Fruit fly (Drosophila melanogaster) whole organism, embryonic: Measurements from ENCODE around the gene shd.

Experiments
- Atf3 ChIP-seq: fragments of 200-800 bp; sonication (Bioruptor generic); optimal IDR thresholded peaks from 3 replicates; lab custom pipeline; 2016; ENCODE audit warnings: missing biosample characterization, missing genetic modification characterization
- Atf6 ChIP-seq: fragments of 200-800 bp; sonication (Bioruptor generic); IDR thresholded peaks from 2 replicates; pipeline ENCODE4 v1.3.6; 2022; ENCODE audit warnings: missing biosample characterization, missing genetic modification characterization
- CG10267 ChIP-seq: fragments of 200-800 bp; sonication (Bioruptor generic); optimal IDR thresholded peaks from 2 replicates; lab custom pipeline; 2018; ENCODE audit warnings: missing biosample characterization, mild to moderate bottlenecking, missing genetic modification characterization, moderate library complexity
- CG10366 ChIP-seq: fragments of 200-800 bp; sonication (Bioruptor generic); IDR thresholded peaks from 2 replicates; pipeline ENCODE4 v1.3.6; 2022; ENCODE audit warnings: missing biosample characterization, missing genetic modification characterization
- CG10979 ChIP-seq: fragments of 200-800 bp; sonication (Bioruptor generic); optimal IDR thresholded peaks from 2 replicates; lab custom pipeline; 2018; ENCODE audit warnings: missing biosample characterization, mild to moderate bottlenecking, missing genetic modification characterization, moderate library complexity
- CG11723 ChIP-seq: fragments of 200-800 bp; sonication (Bioruptor generic); optimal IDR thresholded peaks from 2 replicates; lab custom pipeline; 2017; ENCODE audit warnings: missing biosample characterization, mild to moderate bottlenecking, missing genetic modification characterization
- CG12071 ChIP-seq: fragments of 200-800 bp; sonication (Bioruptor generic); optimal IDR thresholded peaks from 3 replicates; lab custom pipeline; 2018; ENCODE audit warnings: missing biosample characterization, mild to moderate bottlenecking, missing genetic modification characterization
- CG14965 ChIP-seq: fragments of 200-800 bp; sonication (Bioruptor generic); optimal IDR thresholded peaks from 2 replicates; lab custom pipeline; 2016; ENCODE audit warnings: missing biosample characterization, missing genetic modification characterization, borderline replicate concordance
- CG15601 ChIP-seq: fragments of 200-800 bp; sonication (Bioruptor generic); optimal IDR thresholded peaks from 3 replicates; lab custom pipeline; 2019; ENCODE audit warnings: missing biosample characterization, mild to moderate bottlenecking, missing genetic modification characterization, moderate library complexity
- CG15696 ChIP-seq: fragments of 200-800 bp; sonication (Bioruptor generic); optimal IDR thresholded peaks from 2 replicates; lab custom pipeline; 2019; ENCODE audit warnings: missing biosample characterization, mild to moderate bottlenecking, missing genetic modification characterization, moderate library complexity
- CG17912 ChIP-seq: fragments of 200-800 bp; sonication (Bioruptor generic); optimal IDR thresholded peaks from 2 replicates; lab custom pipeline; 2018; ENCODE audit warnings: missing biosample characterization, mild to moderate bottlenecking, missing genetic modification characterization
- CG18599 ChIP-seq: fragments of 200-800 bp; sonication (Bioruptor generic); optimal IDR thresholded peaks from 3 replicates; lab custom pipeline; 2017; ENCODE audit warnings: missing biosample characterization, missing genetic modification characterization, mild to moderate bottlenecking, moderate library complexity, missing genetic modification reagents
- CG2202 ChIP-seq: fragments of 200-800 bp; sonication (Bioruptor generic); optimal IDR thresholded peaks from 2 replicates; lab custom pipeline; 2018; ENCODE audit warnings: missing biosample characterization, mild to moderate bottlenecking, missing genetic modification characterization
- CG2889 ChIP-seq: fragments of 200-800 bp; sonication (Bioruptor generic); IDR thresholded peaks from 3 replicates; pipeline ENCODE4 v1.3.6; 2022; ENCODE audit warnings: missing biosample characterization, missing genetic modification characterization
- CG3281 ChIP-seq: fragments of 200-800 bp; sonication (Bioruptor generic); optimal IDR thresholded peaks from 3 replicates; lab custom pipeline; 2017; ENCODE audit warnings: missing biosample characterization, mild to moderate bottlenecking, missing genetic modification characterization
- CG4617 ChIP-seq: fragments of 200-800 bp; sonication (Bioruptor generic); optimal IDR thresholded peaks from 3 replicates; lab custom pipeline; 2016; ENCODE audit warnings: missing biosample characterization, missing genetic modification characterization, borderline replicate concordance
- CG5245 ChIP-seq: fragments of 200-800 bp; sonication (Bioruptor generic); optimal IDR thresholded peaks from 3 replicates; lab custom pipeline; 2016; ENCODE audit warnings: missing biosample characterization, missing genetic modification characterization
- CG9215 ChIP-seq: fragments of 200-800 bp; sonication (Bioruptor generic); IDR thresholded peaks from 2 replicates; pipeline ENCODE4 v1.3.6; 2022; ENCODE audit warnings: missing biosample characterization, missing genetic modification characterization
- CG9797 ChIP-seq: fragments of 200-800 bp; sonication (Bioruptor generic); optimal IDR thresholded peaks from 3 replicates; lab custom pipeline; 2018; ENCODE audit warnings: missing biosample characterization, mild to moderate bottlenecking, missing genetic modification characterization
- CoRest ChIP-seq: fragments of 200-800 bp; sonication (Bioruptor generic); optimal IDR thresholded peaks from 3 replicates; lab custom pipeline; 2018; ENCODE audit warnings: missing biosample characterization, mild to moderate bottlenecking, missing genetic modification characterization, moderate library complexity
- Dp ChIP-seq: fragments of 200-800 bp; sonication (Bioruptor generic); optimal IDR thresholded peaks from 2 replicates; lab custom pipeline; 2018; ENCODE audit warnings: missing biosample characterization, mild to moderate bottlenecking, missing genetic modification characterization, moderate library complexity
- HLH54F ChIP-seq: fragments of 200-800 bp; sonication (Bioruptor generic); optimal IDR thresholded peaks from 3 replicates; lab custom pipeline; 2016; ENCODE audit warnings: missing biosample characterization, missing genetic modification characterization
- HmgZ ChIP-seq: fragments of 200-800 bp; sonication (Bioruptor generic); optimal IDR thresholded peaks from 2 replicates; lab custom pipeline; 2018; ENCODE audit warnings: missing biosample characterization, mild to moderate bottlenecking, missing genetic modification characterization
- Jarid2 ChIP-seq: fragments of 200-800 bp; sonication (Bioruptor generic); optimal IDR thresholded peaks from 3 replicates; lab custom pipeline; 2017; ENCODE audit warnings: mild to moderate bottlenecking, missing biosample characterization, missing genetic modification reagents, missing genetic modification characterization
- Kr ChIP-seq: fragments of 200-800 bp; sonication (Bioruptor generic); optimal IDR thresholded peaks from 2 replicates; lab custom pipeline; 2017; ENCODE audit warnings: missing biosample characterization, mild to moderate bottlenecking, missing genetic modification characterization
- Mrtf ChIP-seq: fragments of 200-800 bp; sonication (Bioruptor generic); IDR thresholded peaks from 3 replicates; pipeline ENCODE4 v1.3.6; 2022; ENCODE audit warnings: missing biosample characterization, missing genetic modification characterization
- NC2α ChIP-seq: fragments of 200-800 bp; sonication (Bioruptor generic); optimal IDR thresholded peaks from 2 replicates; lab custom pipeline; 2016; ENCODE audit warnings: missing biosample characterization, missing genetic modification characterization
- NK7.1 ChIP-seq: fragments of 200-800 bp; sonication (Bioruptor generic); optimal IDR thresholded peaks from 3 replicates; lab custom pipeline; 2016; ENCODE audit warnings: missing biosample characterization, missing genetic modification characterization
- Nf-YC ChIP-seq: fragments of 200-800 bp; optimal IDR thresholded peaks from 3 replicates; lab custom pipeline; 2019; ENCODE audit warnings: missing biosample characterization, mild to moderate bottlenecking, missing genetic modification characterization, moderate library complexity
- Sox100B ChIP-seq: fragments of 200-800 bp; sonication (Bioruptor generic); optimal IDR thresholded peaks from 3 replicates; lab custom pipeline; 2018; ENCODE audit warnings: missing biosample characterization, mild to moderate bottlenecking, missing genetic modification characterization
- cg ChIP-seq: fragments of 200-800 bp; sonication (Bioruptor generic); optimal IDR thresholded peaks from 3 replicates; lab custom pipeline; 2019; ENCODE audit warnings: missing biosample characterization, mild to moderate bottlenecking, missing genetic modification characterization, moderate library complexity
- chm ChIP-seq: fragments of 200-800 bp; sonication (Bioruptor generic); IDR thresholded peaks from 2 replicates; pipeline ENCODE4 v1.3.6; 2022; ENCODE audit warnings: missing biosample characterization, missing genetic modification characterization
- ci ChIP-seq: fragments of 200-800 bp; sonication (Bioruptor generic); IDR thresholded peaks from 3 replicates; pipeline ENCODE4 v1.3.6; 2022; ENCODE audit warnings: missing biosample characterization, missing genetic modification characterization
- dpn ChIP-seq, 2 experiments: fragments of 200-800 bp; sonication (Bioruptor generic); optimal IDR thresholded peaks; 3 replicates each; lab custom pipeline; 2016; ENCODE audit warnings: missing biosample characterization in 2 of 2, missing genetic modification characterization in 2 of 2
- fd102C ChIP-seq: fragments of 200-800 bp; sonication (Bioruptor generic); optimal IDR thresholded peaks from 2 replicates; lab custom pipeline; 2018; ENCODE audit warnings: missing biosample characterization, mild to moderate bottlenecking, missing genetic modification characterization, moderate library complexity
- grau ChIP-seq: fragments of 200-800 bp; optimal IDR thresholded peaks from 3 replicates; lab custom pipeline; 2019; ENCODE audit warnings: missing biosample characterization, mild to moderate bottlenecking, missing genetic modification characterization, moderate library complexity
- her ChIP-seq: fragments of 200-800 bp; sonication (Bioruptor generic); optimal IDR thresholded peaks from 2 replicates; lab custom pipeline; 2016; ENCODE audit warnings: missing biosample characterization, missing genetic modification characterization
- hkb ChIP-seq, 2 experiments: fragments of 200-800 bp in 1 of 2; fragments of >200 bp in 1 of 2; sonication (Bioruptor generic) in 1 of 2; IDR thresholded peaks in 1 of 2; optimal IDR thresholded peaks in 1 of 2; 2 replicates each; pipeline versions ENCODE4 v1.3.6 to Lab custom; 2017 to 2022; ENCODE audit warnings: missing biosample characterization in 1 of 2, missing genetic modification characterization in 1 of 2
- jing ChIP-seq: fragments of 200-800 bp; sonication (Bioruptor generic); optimal IDR thresholded peaks from 2 replicates; lab custom pipeline; 2018; ENCODE audit warnings: missing biosample characterization, mild to moderate bottlenecking, missing genetic modification characterization
- pita ChIP-seq: fragments of 200-800 bp; sonication (Bioruptor generic); optimal IDR thresholded peaks from 2 replicates; lab custom pipeline; 2017; ENCODE audit warnings: missing biosample characterization, mild to moderate bottlenecking, missing genetic modification characterization
- sisA ChIP-seq: fragments of 200-800 bp; sonication (Bioruptor generic); IDR thresholded peaks from 2 replicates; pipeline ENCODE4 v1.3.6; 2022; ENCODE audit warnings: missing biosample characterization, missing genetic modification characterization
- sob ChIP-seq: fragments of 200-800 bp; sonication (Bioruptor generic); IDR thresholded peaks from 2 replicates; pipeline ENCODE4 v1.3.6; 2022; ENCODE audit warnings: missing biosample characterization, missing genetic modification characterization
- stc ChIP-seq: fragments of 200-800 bp; sonication (Bioruptor generic); IDR thresholded peaks from 2 replicates; pipeline ENCODE4 v1.3.6; 2022; ENCODE audit warnings: missing biosample characterization, missing genetic modification characterization
- tgo ChIP-seq: fragments of 200-800 bp; sonication (Bioruptor generic); IDR thresholded peaks from 3 replicates; pipeline ENCODE4 v1.3.6; 2022; ENCODE audit warnings: missing biosample characterization, missing genetic modification characterization
- tna ChIP-seq: fragments of 200-800 bp; sonication (Bioruptor generic); IDR thresholded peaks from 2 replicates; pipeline ENCODE4 v1.3.6; 2022; ENCODE audit warnings: missing biosample characterization, missing genetic modification characterization; ENCODE audit not compliant: partially characterized antibody
- ttk ChIP-seq: fragments of 200-800 bp; sonication (Bioruptor generic); IDR thresholded peaks from 2 replicates; pipeline ENCODE4 v2.1.2; 2022; ENCODE audit warnings: missing biosample characterization, missing genetic modification characterization
- wor ChIP-seq: fragments of 200-800 bp; sonication (Bioruptor generic); IDR thresholded peaks from 2 replicates; pipeline ENCODE4 v1.3.6; 2022; ENCODE audit warnings: missing biosample characterization, missing genetic modification characterization
- yki ChIP-seq: fragments of >200 bp; optimal IDR thresholded peaks from 3 replicates; lab custom pipeline; 2018

shd gene

DNA sequence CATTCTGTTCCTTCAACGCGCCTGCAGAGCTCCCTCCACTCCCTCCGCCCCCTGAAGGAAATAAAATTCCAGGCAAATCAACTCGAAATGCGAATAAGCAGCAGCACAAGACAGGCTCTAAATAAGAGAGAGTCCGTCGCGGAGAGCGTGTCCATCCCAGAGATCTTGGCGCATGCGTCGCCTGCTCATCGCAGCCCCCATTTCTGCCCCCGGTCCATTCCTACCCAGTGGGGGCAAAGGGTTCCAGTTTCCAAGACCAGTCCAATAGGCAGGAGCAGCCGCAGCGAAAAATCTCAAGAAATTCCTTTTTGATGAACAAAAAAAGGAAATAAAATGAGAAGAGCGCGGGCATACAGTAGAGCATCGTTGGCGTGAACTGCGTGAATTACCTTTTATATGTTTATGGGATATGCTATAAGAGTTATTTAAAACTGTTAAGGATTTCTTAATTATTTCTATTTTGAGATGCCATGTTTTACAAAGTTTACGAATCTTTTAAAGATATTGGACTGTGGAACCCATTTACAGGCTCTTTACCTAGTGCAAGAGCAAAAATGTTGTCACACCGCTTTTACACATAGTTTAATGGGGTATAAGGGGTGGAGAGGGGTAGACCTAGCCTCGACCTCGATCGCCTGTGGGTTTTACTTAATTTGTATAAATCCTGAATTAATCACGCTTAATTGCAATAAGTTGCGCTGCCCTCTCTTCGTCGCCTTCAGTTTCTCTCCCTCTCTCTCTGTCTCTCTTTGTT, 19.9 kb downstream of the shd start (continued):
- peak; percentile 14 for TF ChIP-seq CG18599 (GFP tag; lab: Kevin White, UChicago)
- TF ChIP-seq CG5245, result no peak
- peak; percentile 44 for TF ChIP-seq CG10979 (tag; lab: Kevin White, UChicago)
- TF ChIP-seq CoRest, result peak; percentile 30
- no peak for TF ChIP-seq hkb (optimal IDR thresholded peaks at IDR 0.05; lab: Kevin White, UChicago)
- 0 out of 2 replicates have a peak, but pooled peaks have one; percentile 27 for TF ChIP-seq hkb (GFP tag; IDR thresholded peaks at IDR 0.05; lab: Robert Waterston, UW)
- no peak for TF ChIP-seq Dp (GFP tag; lab: Kevin White, UChicago)
- TF ChIP-seq NC2α (GFP tag; lab: Kevin White, UChicago), result no peak
- TF ChIP-seq CG9215 (GFP tag; lab: Robert Waterston, UW), result no peak
- no peak for TF ChIP-seq NK7.1 (GFP tag; lab: Kevin White, UChicago)
- no peak for TF ChIP-seq chm (GFP tag; lab: Robert Waterston, UW)
- TF ChIP-seq Nf-YC (tag; lab: Kevin White, UChicago), result no peak
- TF ChIP-seq Jarid2, result no peak
- TF ChIP-seq sisA, result no peak; the same call in 1 of the 2 replicates
- no peak for TF ChIP-seq wor (GFP tag; lab: Robert Waterston, UW)
- TF ChIP-seq tna, result no peak
- no peak for TF ChIP-seq tgo (GFP tag; lab: Robert Waterston, UW)
- TF ChIP-seq jing (GFP tag; lab: Kevin White, UChicago), result no peak
- TF ChIP-seq Atf6 (GFP tag; lab: Robert Waterston, UW), result 0 out of 2 replicates have a peak, but pooled peaks have one; percentile 24
- TF ChIP-seq pita (GFP tag; lab: Kevin White, UChicago), result no peak
- TF ChIP-seq CG2202, result no peak
- TF ChIP-seq CG11723, result no peak
- no peak for TF ChIP-seq cg (GFP tag; lab: Kevin White, UChicago)
- peak; percentile 93 for TF ChIP-seq grau
- no peak for TF ChIP-seq CG4617 (GFP tag; lab: Kevin White, UChicago)
- 0 out of 3 replicates have a peak, but pooled peaks have one; percentile 55 for TF ChIP-seq Mrtf (GFP tag; lab: Robert Waterston, UW)
- no peak for TF ChIP-seq CG9797
- no peak for TF ChIP-seq HmgZ (tag; lab: Kevin White, UChicago)
- no peak for TF ChIP-seq CG10267 (tag; lab: Kevin White, UChicago)
- TF ChIP-seq, all 482 proteins: peak for 119

DNA sequence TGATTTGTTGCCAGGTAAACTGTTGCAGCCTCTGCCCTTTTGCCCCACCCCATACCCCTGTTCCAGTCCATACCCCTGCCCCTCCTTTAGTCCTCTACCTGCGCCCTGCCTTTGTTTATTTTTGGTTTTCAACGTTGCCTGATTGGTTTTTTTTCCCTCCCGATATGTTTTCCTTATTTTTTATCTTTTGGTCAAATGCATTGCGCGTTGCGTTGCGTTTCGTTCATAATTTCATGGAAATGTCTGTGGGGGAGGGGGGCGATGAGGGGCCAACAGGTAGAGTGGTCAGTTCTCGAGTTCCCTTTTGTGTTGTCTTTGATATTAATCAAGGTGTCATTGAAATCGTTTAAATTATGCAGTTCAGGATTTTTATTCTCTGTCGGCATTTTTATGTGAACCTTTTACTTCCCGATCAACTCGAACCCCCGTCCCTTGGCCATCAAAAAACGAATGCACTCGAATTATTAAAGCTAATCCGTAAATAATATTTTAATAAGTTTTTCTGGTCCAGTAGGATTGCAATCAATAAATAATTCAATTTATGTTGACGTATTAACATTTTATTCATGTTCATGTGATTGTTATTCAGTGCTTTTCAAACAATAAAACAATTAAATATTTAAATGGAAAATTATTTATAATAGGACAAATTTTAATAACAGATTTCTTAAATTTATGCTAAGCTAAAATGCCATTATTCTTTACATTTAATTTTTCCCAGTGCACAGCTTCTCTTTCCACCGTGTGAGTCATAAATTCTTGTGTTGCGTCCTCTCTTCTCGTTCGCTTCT, 20.7 kb downstream of the shd start:
- no peak for TF ChIP-seq fd102C (GFP tag; lab: Kevin White, UChicago)
- TF ChIP-seq CG12071 (GFP tag; lab: Kevin White, UChicago), result no peak
- TF ChIP-seq CG3281 (GFP tag; lab: Kevin White, UChicago), result no peak
- no peak for TF ChIP-seq Kr
- no peak for TF ChIP-seq CG17912
- TF ChIP-seq CG14965 (GFP tag; lab: Kevin White, UChicago), result no peak
- no peak for TF ChIP-seq Atf3 (GFP tag; lab: Kevin White, UChicago)
- peak; percentile 94 for TF ChIP-seq CG15696 (tag; lab: Kevin White, UChicago)
- TF ChIP-seq CG9797, result no peak
- no peak for TF ChIP-seq CG2889 (GFP tag; lab: Robert Waterston, UW)
- TF ChIP-seq yki, result no peak
- TF ChIP-seq ttk (GFP tag; lab: Robert Waterston, UW), result no peak
- peak; percentile 73 for TF ChIP-seq stc (GFP tag; lab: Robert Waterston, UW)
- TF ChIP-seq dpn (GFP tag; optimal IDR thresholded peaks at IDR 0.05; lab: Kevin White, UChicago), result peak in 1 of 2 experiments; percentile 36
- TF ChIP-seq CG15601 (tag; lab: Kevin White, UChicago), result peak; percentile 86
- peak; percentile 77 for TF ChIP-seq Sox100B (GFP tag; lab: Kevin White, UChicago)
- TF ChIP-seq CG10366 (GFP tag; lab: Robert Waterston, UW), result no peak; the same call in 1 of the 2 replicates
- no peak for TF ChIP-seq her (GFP tag; lab: Kevin White, UChicago)
- no peak for TF ChIP-seq HLH54F (GFP tag; lab: Kevin White, UChicago)
- TF ChIP-seq ci (GFP tag; lab: Robert Waterston, UW), result 0 out of 3 replicates have a peak, but pooled peaks have one; percentile 18
- no peak for TF ChIP-seq sob
